Fruit fly (Drosophila melanogaster): ENCODE results near the gene CG6171.

Gene CG6171

DNA sequence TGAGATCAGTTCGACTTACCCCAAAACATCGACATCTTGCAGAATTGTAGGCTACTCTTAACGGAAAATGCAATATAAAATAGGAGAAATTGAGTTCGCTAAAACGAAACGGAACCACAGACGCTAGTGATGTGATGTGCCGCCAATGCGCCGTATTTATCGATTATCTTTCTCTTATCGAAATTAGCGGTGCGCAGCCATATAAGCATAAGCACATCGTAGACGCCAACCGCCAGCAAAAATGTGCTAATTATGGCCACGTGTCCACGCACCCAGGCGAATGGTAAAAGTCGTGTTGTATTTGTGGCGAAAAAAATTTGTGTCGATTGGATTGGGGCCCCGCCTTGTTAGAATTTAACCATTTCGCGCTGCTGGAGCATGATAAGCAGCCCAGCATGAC, 30.7 kb downstream of the CG6171 start, which contains the start of the genes Fkbp39 and Cyfip (continued):
- peak; percentile 77 for TF ChIP-seq CG17829 (tag; optimal IDR thresholded peaks at IDR 0.05)
- TF ChIP-seq sob (GFP tag; IDR thresholded peaks at IDR 0.05) = peak; percentile 81
- TF ChIP-seq Camta (GFP tag; optimal IDR thresholded peaks at IDR 0.05) = no peak
- no peak for TF ChIP-seq Taf1 (GFP tag; IDR thresholded peaks at IDR 0.05)
- TF ChIP-seq slbo (GFP tag; IDR thresholded peaks at IDR 0.05) = peak; percentile 76
- TF ChIP-seq chinmo (GFP tag; IDR thresholded peaks at IDR 0.05; ENCODE audit: partially characterized antibody) = 0 out of 4 replicates have a peak, but pooled peaks have one; percentile 65
- no peak for TF ChIP-seq CG10431 (GFP tag; optimal IDR thresholded peaks at IDR 0.05)
- TF ChIP-seq nerfin-2 (GFP tag; IDR thresholded peaks at IDR 0.05; ENCODE audit: partially characterized antibody) = peak; percentile 39; the same call in 1 of the 2 replicates
- TF ChIP-seq CG30403 (GFP tag; optimal IDR thresholded peaks at IDR 0.05) = peak; percentile 33
- peak; percentile 15 for TF ChIP-seq pfk (GFP tag; optimal IDR thresholded peaks at IDR 0.05)
- TF ChIP-seq CG31365 (tag; optimal IDR thresholded peaks at IDR 0.05) = no peak
- TF ChIP-seq Hsf (GFP tag; optimal IDR thresholded peaks at IDR 0.05) = peak; percentile 46
- no peak; the same call in 1 of the 2 replicates for TF ChIP-seq sisA (GFP tag; IDR thresholded peaks at IDR 0.05)
- TF ChIP-seq Fer1 (GFP tag; optimal IDR thresholded peaks at IDR 0.05) = peak; percentile 69
- TF ChIP-seq CG17328 (GFP tag; IDR thresholded peaks at IDR 0.05) = peak; percentile 24; the same call in 1 of the 2 replicates
- TF ChIP-seq cad (GFP tag; optimal IDR thresholded peaks at IDR 0.05) = no peak
- peak; percentile 38 for TF ChIP-seq CG8944 (GFP tag; optimal IDR thresholded peaks at IDR 0.05)
- no peak for TF ChIP-seq fd96Cb (tag; optimal IDR thresholded peaks at IDR 0.05)
- peak; percentile 35 for TF ChIP-seq Elba2 (GFP tag; optimal IDR thresholded peaks at IDR 0.05)
- TF ChIP-seq CG14014 (GFP tag; IDR thresholded peaks at IDR 0.05) = peak; percentile 51; the same call in 1 of the 2 replicates
- peak in 1 of 2 experiments; percentile 52 for TF ChIP-seq crp (GFP tag; optimal IDR thresholded peaks at IDR 0.05)
- peak; percentile 60 for TF ChIP-seq maf-S (GFP tag; optimal IDR thresholded peaks at IDR 0.05)
- TF ChIP-seq her (GFP tag; optimal IDR thresholded peaks at IDR 0.05) = peak; percentile 71
- TF ChIP-seq Atf6 (GFP tag; IDR thresholded peaks at IDR 0.05) = peak; percentile 34; the same call in 1 of the 2 replicates
- TF ChIP-seq CG18599 (GFP tag; optimal IDR thresholded peaks at IDR 0.05) = no peak
- TF ChIP-seq Doc3 (GFP tag; IDR thresholded peaks at IDR 0.05; ENCODE audit: partially characterized antibody) = peak; percentile 64
- peak; percentile 31; the same call in 1 of the 2 replicates for TF ChIP-seq ssp (GFP tag; IDR thresholded peaks at IDR 0.05)
- no peak for TF ChIP-seq Mrtf (GFP tag; IDR thresholded peaks at IDR 0.05)
- TF ChIP-seq zen (tag; optimal IDR thresholded peaks at IDR 0.05) = peak; percentile 54
- no peak for TF ChIP-seq sima (GFP tag; optimal IDR thresholded peaks at IDR 0.05)
- no peak for TF ChIP-seq tup (GFP tag; optimal IDR thresholded peaks at IDR 0.05)
- peak; percentile 52 for TF ChIP-seq CG17912 (GFP tag; optimal IDR thresholded peaks at IDR 0.05)
- no peak for TF ChIP-seq Ada2b (GFP tag; IDR thresholded peaks at IDR 0.05)
- TF ChIP-seq hkb (optimal IDR thresholded peaks at IDR 0.05) = no peak
- TF ChIP-seq hkb (GFP tag; IDR thresholded peaks at IDR 0.05) = 0 out of 2 replicates have a peak, but pooled peaks have one; percentile 13
- no peak for TF ChIP-seq Sry-β (GFP tag; optimal IDR thresholded peaks at IDR 0.05)
- TF ChIP-seq CkIIα-i1 (GFP tag; IDR thresholded peaks at IDR 0.05) = no peak
- no peak for TF ChIP-seq CG14965 (GFP tag; optimal IDR thresholded peaks at IDR 0.05; ENCODE audit: borderline replicate concordance)
- TF ChIP-seq pan (optimal IDR thresholded peaks at IDR 0.05) = no peak
- peak in 1 of 2 experiments; percentile 54 for TF ChIP-seq pan (GFP tag; optimal IDR thresholded peaks at IDR 0.05 in 1 of 2, IDR thresholded peaks at IDR 0.05 in 1 of 2)
- no peak for TF ChIP-seq Bteb2 (GFP tag; optimal IDR thresholded peaks at IDR 0.05)
- no peak for TF ChIP-seq CG11696 (GFP tag; IDR thresholded peaks at IDR 0.05)
- no peak for TF ChIP-seq CG12071 (GFP tag; optimal IDR thresholded peaks at IDR 0.05)
- TF ChIP-seq tna (GFP tag; IDR thresholded peaks at IDR 0.05; ENCODE audit: partially characterized antibody) = 0 out of 2 replicates have a peak, but pooled peaks have one; percentile 34
- peak; percentile 51 for TF ChIP-seq da (GFP tag; optimal IDR thresholded peaks at IDR 0.05)
- no peak for TF ChIP-seq CG12744 (GFP tag; optimal IDR thresholded peaks at IDR 0.05)
- TF ChIP-seq CG13624 (GFP tag; optimal IDR thresholded peaks at IDR 0.05) = peak; percentile 91
- TF ChIP-seq Doc2 (GFP tag; IDR thresholded peaks at IDR 0.05) = no peak
- no peak for TF ChIP-seq CG5245 (GFP tag; optimal IDR thresholded peaks at IDR 0.05)
- peak; percentile 100 for TF ChIP-seq pzg (GFP tag; optimal IDR thresholded peaks at IDR 0.05)
- TF ChIP-seq CG10147 (GFP tag; optimal IDR thresholded peaks at IDR 0.05) = no peak

All from whole organism, embryonic.